Fruit fly (Drosophila melanogaster) whole organism, embryonic: ENCODE results near the gene CG31898.
A peak's percentile ranks its signal among the peaks of the same experiment; 100 is the strongest.

Source experiments
- Atf3 ChIP-seq: fragments of 200-800 bp; sonication (Bioruptor generic); optimal IDR thresholded peaks from 3 replicates; lab custom pipeline; 2016; ENCODE audit warnings: missing biosample characterization, missing genetic modification characterization
- B-H1 ChIP-seq: fragments of 200-800 bp; sonication (Bioruptor generic); IDR thresholded peaks from 3 replicates; pipeline ENCODE4 v1.3.6; 2022; ENCODE audit warnings: missing biosample characterization, missing genetic modification characterization
- B-H2 ChIP-seq: fragments of 200-800 bp; sonication (Bioruptor generic); optimal IDR thresholded peaks from 2 replicates; lab custom pipeline; 2018; ENCODE audit warnings: missing biosample characterization, mild to moderate bottlenecking, missing genetic modification characterization
- BEAF-32 ChIP-seq: fragments of 200-800 bp; sonication (Bioruptor generic); optimal IDR thresholded peaks from 3 replicates; lab custom pipeline; 2017; ENCODE audit warnings: missing biosample characterization, missing genetic modification characterization, mild to moderate bottlenecking, moderate library complexity, missing genetic modification reagents
- CG10543 ChIP-seq: fragments of 200-800 bp; sonication (Bioruptor generic); optimal IDR thresholded peaks from 3 replicates; lab custom pipeline; 2017; ENCODE audit warnings: missing biosample characterization, mild to moderate bottlenecking, missing genetic modification characterization, moderate library complexity
- CG10959 ChIP-seq: fragments of 200-800 bp; sonication (Bioruptor generic); IDR thresholded peaks from 2 replicates; pipeline ENCODE4 v1.3.6; 2022; ENCODE audit warnings: missing biosample characterization, missing genetic modification characterization
- CG11695 ChIP-seq: fragments of 200-800 bp; sonication (Bioruptor generic); IDR thresholded peaks from 3 replicates; pipeline ENCODE4 v1.3.6; 2022; ENCODE audit warnings: missing biosample characterization, missing genetic modification characterization
- CG13624 ChIP-seq: fragments of 200-800 bp; sonication (Bioruptor generic); optimal IDR thresholded peaks from 2 replicates; lab custom pipeline; 2016; ENCODE audit warnings: missing biosample characterization, missing genetic modification characterization
- CG14441 ChIP-seq: fragments of 200-800 bp; sonication (Bioruptor generic); IDR thresholded peaks from 2 replicates; pipeline ENCODE4 v1.3.6; 2022; ENCODE audit warnings: missing biosample characterization, missing genetic modification characterization
- CG14965 ChIP-seq: fragments of 200-800 bp; sonication (Bioruptor generic); optimal IDR thresholded peaks from 2 replicates; lab custom pipeline; 2016; ENCODE audit warnings: missing biosample characterization, missing genetic modification characterization, borderline replicate concordance
- CG1602 ChIP-seq: fragments of 200-800 bp; sonication (Bioruptor generic); optimal IDR thresholded peaks from 3 replicates; lab custom pipeline; 2016; ENCODE audit warnings: missing biosample characterization, missing genetic modification characterization
- CG1832 ChIP-seq: fragments of 200-800 bp; sonication (Bioruptor generic); optimal IDR thresholded peaks from 2 replicates; lab custom pipeline; 2017; ENCODE audit warnings: missing biosample characterization, mild to moderate bottlenecking, missing genetic modification characterization, inconsistent platforms
- CG18476 ChIP-seq: fragments of 200-800 bp; sonication (Bioruptor generic); optimal IDR thresholded peaks from 2 replicates; lab custom pipeline; 2016; ENCODE audit warnings: missing biosample characterization, mild to moderate bottlenecking, missing genetic modification characterization
- CG34224 ChIP-seq: fragments of 200-800 bp; sonication (Bioruptor generic); IDR thresholded peaks from 3 replicates; pipeline ENCODE4 v1.3.6; 2022; ENCODE audit warnings: missing biosample characterization, missing genetic modification characterization; ENCODE audit not compliant: partially characterized antibody
- CG42726 ChIP-seq: fragments of 200-800 bp; sonication (Bioruptor generic); IDR thresholded peaks from 2 replicates; pipeline ENCODE4 v1.3.6; 2022; ENCODE audit warnings: missing biosample characterization, missing genetic modification characterization; ENCODE audit not compliant: partially characterized antibody
- CG6765 ChIP-seq: fragments of 200-800 bp; sonication (Bioruptor generic); optimal IDR thresholded peaks from 3 replicates; lab custom pipeline; 2017; ENCODE audit warnings: missing biosample characterization, mild to moderate bottlenecking, missing genetic modification characterization
- CG7987 ChIP-seq: fragments of 200-800 bp; sonication (Bioruptor generic); optimal IDR thresholded peaks from 2 replicates; lab custom pipeline; 2018; ENCODE audit warnings: missing biosample characterization, mild to moderate bottlenecking, missing genetic modification characterization, moderate library complexity
- CG8089 ChIP-seq: fragments of 200-800 bp; sonication (Bioruptor generic); optimal IDR thresholded peaks from 3 replicates; lab custom pipeline; 2016; ENCODE audit warnings: missing biosample characterization, missing genetic modification characterization
- CG8281 ChIP-seq: fragments of 200-800 bp; sonication (Bioruptor generic); optimal IDR thresholded peaks from 2 replicates; lab custom pipeline; 2018; ENCODE audit warnings: missing biosample characterization, mild to moderate bottlenecking, missing genetic modification characterization, moderate library complexity
- CHES-1-like ChIP-seq: fragments of 200-800 bp; sonication (Bioruptor generic); optimal IDR thresholded peaks from 2 replicates; lab custom pipeline; 2016; ENCODE audit warnings: missing biosample characterization, missing genetic modification characterization
- E2f2 ChIP-seq: fragments of 200-800 bp; sonication (Bioruptor generic); IDR thresholded peaks from 2 replicates; pipeline ENCODE4 v1.3.6; 2022; ENCODE audit warnings: missing biosample characterization, missing genetic modification characterization
- Elba2 ChIP-seq: fragments of 200-800 bp; sonication (Bioruptor generic); optimal IDR thresholded peaks from 3 replicates; lab custom pipeline; 2016; ENCODE audit warnings: missing biosample characterization, missing genetic modification characterization
- Fer2 ChIP-seq: fragments of 200-800 bp; sonication (Bioruptor generic); optimal IDR thresholded peaks from 2 replicates; lab custom pipeline; 2018; ENCODE audit warnings: missing biosample characterization, mild to moderate bottlenecking, missing genetic modification characterization, moderate library complexity
- H15 ChIP-seq: fragments of 200-800 bp; sonication (Bioruptor generic); IDR thresholded peaks from 3 replicates; pipeline ENCODE4 v1.3.6; 2022; ENCODE audit warnings: missing biosample characterization, missing genetic modification characterization
- HHEX ChIP-seq: fragments of 200-800 bp; sonication (Bioruptor generic); optimal IDR thresholded peaks from 3 replicates; lab custom pipeline; 2017; ENCODE audit warnings: missing biosample characterization, mild to moderate bottlenecking, missing genetic modification characterization, missing genetic modification reagents
- Hr3 ChIP-seq: fragments of 200-800 bp; sonication (Bioruptor generic); optimal IDR thresholded peaks from 3 replicates; lab custom pipeline; 2016; ENCODE audit warnings: missing biosample characterization, missing genetic modification characterization
- MESR4 ChIP-seq: fragments of 200-800 bp; sonication (Bioruptor generic); optimal IDR thresholded peaks from 2 replicates; lab custom pipeline; 2018; ENCODE audit warnings: missing biosample characterization, mild to moderate bottlenecking, missing genetic modification characterization, moderate library complexity
- Myb ChIP-seq: fragments of 200-800 bp; sonication (Bioruptor generic); optimal IDR thresholded peaks from 2 replicates; lab custom pipeline; 2016; ENCODE audit warnings: missing biosample characterization, missing genetic modification characterization
- NC2β ChIP-seq: fragments of 200-800 bp; sonication (Bioruptor generic); optimal IDR thresholded peaks from 2 replicates; lab custom pipeline; 2016; ENCODE audit warnings: missing biosample characterization, missing genetic modification characterization
- Opbp ChIP-seq: fragments of 200-800 bp; sonication (Bioruptor generic); IDR thresholded peaks from 3 replicates; pipeline ENCODE4 v1.3.6; 2022; ENCODE audit warnings: missing biosample characterization, missing genetic modification characterization; ENCODE audit not compliant: partially characterized antibody
- Spps ChIP-seq: fragments of 200-800 bp; sonication (Bioruptor generic); optimal IDR thresholded peaks from 2 replicates; lab custom pipeline; 2018; ENCODE audit warnings: missing biosample characterization, mild to moderate bottlenecking, missing genetic modification characterization
- Sry-δ ChIP-seq: fragments of 200-800 bp; sonication (Bioruptor generic); optimal IDR thresholded peaks from 2 replicates; lab custom pipeline; 2016; ENCODE audit warnings: missing biosample characterization, missing genetic modification characterization
- chinmo ChIP-seq: fragments of 200-800 bp; sonication (Bioruptor generic); IDR thresholded peaks from 4 replicates; pipeline ENCODE4 v1.3.6; 2022; ENCODE audit warnings: missing biosample characterization, missing genetic modification characterization; ENCODE audit not compliant: partially characterized antibody
- crp ChIP-seq, 2 experiments: fragments of 200-800 bp; sonication (Bioruptor generic); optimal IDR thresholded peaks; 2 replicates in 1 of 2; 3 replicates in 1 of 2; lab custom pipeline; 2017; ENCODE audit warnings: missing biosample characterization in 2 of 2, missing genetic modification characterization in 2 of 2, mild to moderate bottlenecking in 1 of 2, moderate library complexity in 1 of 2
- dan ChIP-seq: fragments of 200-800 bp; sonication (Bioruptor generic); IDR thresholded peaks from 2 replicates; pipeline ENCODE4 v1.3.6; 2022; ENCODE audit warnings: missing biosample characterization, missing genetic modification characterization
- gce ChIP-seq: fragments of 200-800 bp; sonication (Bioruptor generic); IDR thresholded peaks from 3 replicates; pipeline ENCODE4 v1.3.6; 2022; ENCODE audit warnings: missing biosample characterization, missing genetic modification characterization
- gcm2 ChIP-seq: fragments of 200-800 bp; sonication (Bioruptor generic); optimal IDR thresholded peaks from 2 replicates; lab custom pipeline; 2016; ENCODE audit warnings: missing biosample characterization, missing genetic modification characterization
- jing ChIP-seq: fragments of 200-800 bp; sonication (Bioruptor generic); optimal IDR thresholded peaks from 2 replicates; lab custom pipeline; 2018; ENCODE audit warnings: missing biosample characterization, mild to moderate bottlenecking, missing genetic modification characterization
- lbe ChIP-seq: fragments of 200-800 bp; sonication (Bioruptor generic); optimal IDR thresholded peaks from 2 replicates; lab custom pipeline; 2016; ENCODE audit warnings: missing biosample characterization, mild to moderate bottlenecking, missing genetic modification characterization
- lmd ChIP-seq: fragments of 200-800 bp; sonication (Bioruptor generic); IDR thresholded peaks from 2 replicates; pipeline ENCODE4 v1.3.6; 2022; ENCODE audit warnings: missing biosample characterization, missing genetic modification characterization
- lov ChIP-seq, 2 experiments: fragments of 200-800 bp in 1 of 2; fragments of >200 bp in 1 of 2; sonication (Bioruptor generic) in 1 of 2; IDR thresholded peaks in 1 of 2; optimal IDR thresholded peaks in 1 of 2; 2 replicates in 1 of 2; 3 replicates in 1 of 2; pipeline versions ENCODE4 v1.3.6 to Lab custom; 2017 to 2022; ENCODE audit warnings: missing biosample characterization in 1 of 2, missing genetic modification characterization in 1 of 2
- nau ChIP-seq: fragments of 200-800 bp; sonication (Bioruptor generic); optimal IDR thresholded peaks from 3 replicates; lab custom pipeline; 2017; ENCODE audit warnings: missing biosample characterization, mild to moderate bottlenecking, missing genetic modification characterization, missing genetic modification reagents
- nom ChIP-seq: fragments of 200-800 bp; sonication (Bioruptor generic); optimal IDR thresholded peaks from 2 replicates; lab custom pipeline; 2017; ENCODE audit warnings: missing biosample characterization, missing genetic modification characterization, mild to moderate bottlenecking, moderate library complexity, missing genetic modification reagents
- pho ChIP-seq: fragments of 200-800 bp; sonication (Bioruptor generic); optimal IDR thresholded peaks from 2 replicates; lab custom pipeline; 2016; ENCODE audit warnings: missing biosample characterization, missing genetic modification characterization
- pzg ChIP-seq: fragments of 200-800 bp; sonication (Bioruptor generic); optimal IDR thresholded peaks from 3 replicates; lab custom pipeline; 2018; ENCODE audit warnings: missing biosample characterization, mild to moderate bottlenecking, missing genetic modification characterization, moderate library complexity
- sug ChIP-seq: fragments of 200-800 bp; optimal IDR thresholded peaks from 2 replicates; lab custom pipeline; 2019; ENCODE audit warnings: missing biosample characterization, mild to moderate bottlenecking, missing genetic modification characterization, moderate library complexity
- unc-4 ChIP-seq: fragments of 200-800 bp; sonication (Bioruptor generic); IDR thresholded peaks from 2 replicates; pipeline ENCODE4 v1.3.6; 2022; ENCODE audit warnings: missing biosample characterization, missing genetic modification characterization; ENCODE audit not compliant: partially characterized antibody
- zen ChIP-seq: fragments of 200-800 bp; sonication (Bioruptor generic); optimal IDR thresholded peaks from 3 replicates; lab custom pipeline; 2018; ENCODE audit warnings: missing biosample characterization, mild to moderate bottlenecking, missing genetic modification characterization, moderate library complexity

CG31898 gene

dm6 chr2L:8442147-8442546 lies 41.9 kb downstream of the CG31898 start, which contains the start of gene CG31897:
Gene CG31897 (plus strand): TSS chr2L:8442447.
- TF ChIP-seq CG14441 (GFP tag; lab: Robert Waterston, UW): no peak
- TF ChIP-seq CG14965 (GFP tag; lab: Kevin White, UChicago): no peak
- TF ChIP-seq CG8281 (tag; lab: Kevin White, UChicago): no peak
- no peak for TF ChIP-seq CHES-1-like (GFP tag; lab: Kevin White, UChicago)
- TF ChIP-seq pho (GFP tag; lab: Kevin White, UChicago): no peak
- TF ChIP-seq CG10543 (GFP tag; lab: Kevin White, UChicago): no peak
- TF ChIP-seq Atf3 (GFP tag; lab: Kevin White, UChicago): no peak
- TF ChIP-seq sug: no peak
- TF ChIP-seq Hr3 (GFP tag; lab: Kevin White, UChicago): no peak
- no peak for TF ChIP-seq CG1602 (GFP tag; lab: Kevin White, UChicago)
- TF ChIP-seq H15 (GFP tag; lab: Robert Waterston, UW): no peak
- TF ChIP-seq Spps (tag; lab: Kevin White, UChicago): no peak
- no peak for TF ChIP-seq CG1832
- no peak for TF ChIP-seq CG11695 (GFP tag; lab: Robert Waterston, UW)
- no peak for TF ChIP-seq lmd (GFP tag; lab: Robert Waterston, UW)
- TF ChIP-seq MESR4: no peak

- TF ChIP-seq MESR4 (peak; percentile 21), NC2β (GFP tag; lab: Kevin White, UChicago) (no peak), Fer2 (tag; lab: Kevin White, UChicago) (no peak), jing (GFP tag; lab: Kevin White, UChicago) (no peak), CG6765 (GFP tag; lab: Kevin White, UChicago) (no peak), dan (GFP tag; lab: Robert Waterston, UW) (no peak), CG34224 (GFP tag; lab: Robert Waterston, UW) (peak; percentile 19; the same call in 1 of the 3 replicates), CG18476 (GFP tag; lab: Kevin White, UChicago) (no peak), gce (GFP tag; lab: Robert Waterston, UW) (no peak), lov (optimal IDR thresholded peaks at IDR 0.05; lab: Kevin White, UChicago) (no peak), lov (GFP tag; IDR thresholded peaks at IDR 0.05; lab: Robert Waterston, UW) (no peak), pzg (peak; percentile 29), CG13624 (no peak), B-H2 (GFP tag; lab: Kevin White, UChicago) (no peak), CG8089 (GFP tag; lab: Kevin White, UChicago) (no peak), BEAF-32 (GFP tag; lab: Kevin White, UChicago) (peak; percentile 22), Opbp (0 out of 3 replicates have a peak, but pooled peaks have one; percentile 19), CG42726 (no peak), zen (tag; lab: Kevin White, UChicago) (no peak), B-H1 (no peak), CG7987 (GFP tag; lab: Kevin White, UChicago) (no peak), Elba2 (GFP tag; lab: Kevin White, UChicago) (no peak), CG1832 (no peak), E2f2 (GFP tag; lab: Robert Waterston, UW) (peak; percentile 90), crp (GFP tag; optimal IDR thresholded peaks at IDR 0.05; lab: Kevin White, UChicago) (peak in 1 of 2 experiments; percentile 88), Myb (GFP tag; lab: Kevin White, UChicago) (no peak), nom (no peak), HHEX (no peak), gcm2 (GFP tag; lab: Kevin White, UChicago) (no peak), chinmo (GFP tag; lab: Robert Waterston, UW) (0 out of 4 replicates have a peak, but pooled peaks have one; percentile 27), Sry-δ (GFP tag; lab: Kevin White, UChicago) (peak; percentile 74), nau (GFP tag; lab: Kevin White, UChicago) (no peak), CG10959 (GFP tag; lab: Robert Waterston, UW) (no peak), lbe (GFP tag; lab: Kevin White, UChicago) (no peak), unc-4 (GFP tag; lab: Robert Waterston, UW) (peak; percentile 43; the same call in 1 of the 2 replicates), CG10543 (GFP tag; lab: Kevin White, UChicago) (no peak)
Observed at dm6 chr2L:8449358-8449757, 49.1 kb downstream of the CG31898 start, which contains the start of gene Aasdh. Gene Aasdh (minus strand): TSS chr2L:8449576.
